Worm (Caenorhabditis elegans) whole organism, early embryonic: Measurements from ENCODE around the gene M163.1.

Experiments used
- ama-1 ChIP-seq: fragments of 150-350 bp; optimal IDR thresholded peaks from 2 replicates; lab custom pipeline; 2014
- tbx-11 ChIP-seq: fragments of 200-800 bp; sonication (Bioruptor generic); IDR thresholded peaks from 2 replicates; pipeline ENCODE4 v1.3.6; 2022; ENCODE audit warnings: missing genetic modification characterization, missing compliant biosample characterization

DNA sequence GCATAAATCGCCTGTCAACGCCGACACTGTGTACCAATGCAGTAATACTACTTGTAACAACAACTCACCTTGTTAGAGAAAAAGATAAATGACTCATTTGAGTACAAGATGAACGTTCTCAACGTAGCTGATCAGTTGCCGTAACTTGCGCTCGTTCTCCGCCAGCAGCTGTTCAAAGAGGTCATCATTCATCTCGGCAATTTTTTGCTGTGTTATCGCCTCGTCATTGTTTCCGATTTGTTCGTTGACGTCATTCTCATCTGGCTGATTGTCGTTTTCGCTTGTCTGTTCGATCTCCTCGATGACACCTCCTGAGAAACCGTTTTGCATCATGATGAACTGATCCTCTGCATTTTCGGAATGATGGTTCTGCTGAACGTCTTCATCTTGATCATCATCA is 342 bp downstream of the M163.1 start:
- no peak for TF ChIP-seq tbx-11 (GFP tag; lab: Robert Waterston, UW)
- no peak for TF ChIP-seq ama-1 (lab: Kevin White, UChicago)
